Worm (Caenorhabditis elegans): Measurements from ENCODE around the gene F44A2.3.

ce11 chrV:9274127-9275042 is 30.8 kb upstream of the F44A2.3 start:
- TF ChIP-seq him-1 (tag; optimal IDR thresholded peaks at IDR 0.05): no peak
- no peak for TF ChIP-seq dao-5 (tag; optimal IDR thresholded peaks at IDR 0.05)
- TF ChIP-seq W03F9.2 (tag; optimal IDR thresholded peaks at IDR 0.05): no peak
